Fruit fly (Drosophila melanogaster) whole organism, prepupa: ENCODE data around the gene niki.
A peak's percentile ranks its signal among the peaks of the same experiment; 100 is the strongest.

Source experiments
- CG16779 ChIP-seq: fragments of 200-800 bp; sonication (Bioruptor generic); optimal IDR thresholded peaks from 3 replicates; lab custom pipeline; 2017; ENCODE audit warnings: missing biosample characterization, mild to moderate bottlenecking, missing genetic modification characterization
- CG32006 ChIP-seq: fragments of 200-800 bp; sonication (Bioruptor generic); optimal IDR thresholded peaks from 3 replicates; lab custom pipeline; 2017; ENCODE audit warnings: missing biosample characterization, mild to moderate bottlenecking, missing genetic modification characterization
- fkh ChIP-seq: fragments of 200-800 bp; sonication (Bioruptor generic); optimal IDR thresholded peaks from 3 replicates; lab custom pipeline; 2017; ENCODE audit warnings: missing biosample characterization, mild to moderate bottlenecking, missing genetic modification characterization, moderate library complexity
- svp ChIP-seq: fragments of 200-800 bp; sonication (Bioruptor generic); peaks from one replicate; lab custom pipeline; 2016; ENCODE audit warnings: missing biosample characterization, missing genetic modification characterization

dm6 chr3R:24864719-24865400, 39.4 kb upstream of the niki start, which contains the start of the genes Srg1 and Elal:
- TF ChIP-seq svp (GFP tag; lab: Kevin White, UChicago) (peak; percentile 65), CG32006 (GFP tag; lab: Kevin White, UChicago) (no peak), fkh (no peak), CG16779 (no peak)
